Worm (Caenorhabditis elegans) whole organism, late embryonic: ENCODE results near the gene twk-23.
A peak's percentile ranks its signal among the peaks of the same experiment; 100 is the strongest.

Experiments used
- F13H6.1 ChIP-seq: sonication (generic microtip); optimal IDR thresholded peaks from 2 replicates; lab custom pipeline; 2016; ENCODE audit warnings: missing genetic modification characterization, missing compliant biosample characterization
- K02D7.2 ChIP-seq: sonication (generic microtip); optimal IDR thresholded peaks from 2 replicates; lab custom pipeline; 2017; ENCODE audit warnings: mild to moderate bottlenecking, missing genetic modification characterization, missing compliant biosample characterization
- K09A11.1 ChIP-seq: sonication (generic microtip); optimal IDR thresholded peaks from 2 replicates; lab custom pipeline; 2017; ENCODE audit warnings: antibody characterized with exemption, mild to moderate bottlenecking, missing genetic modification characterization, missing compliant biosample characterization; ENCODE audit not compliant: insufficient read depth
- ceh-14 ChIP-seq: sonication (generic microtip); optimal IDR thresholded peaks from 2 replicates; lab custom pipeline; 2016; ENCODE audit warnings: missing genotype, missing genetic modification characterization, missing compliant biosample characterization
- ceh-2 ChIP-seq: sonication (generic microtip); optimal IDR thresholded peaks from 2 replicates; lab custom pipeline; 2016; ENCODE audit warnings: missing genotype, missing genetic modification characterization, missing compliant biosample characterization
- ceh-24 ChIP-seq: sonication (generic microtip); optimal IDR thresholded peaks from 2 replicates; lab custom pipeline; 2016; ENCODE audit warnings: mild to moderate bottlenecking, missing genetic modification characterization, missing compliant biosample characterization
- ceh-30 ChIP-seq: fragments of 150-350 bp; optimal IDR thresholded peaks from 2 replicates; lab custom pipeline; 2014; ENCODE audit warnings: missing biosample characterization, missing genetic modification characterization
- ceh-31 ChIP-seq: sonication (generic microtip); optimal IDR thresholded peaks from 2 replicates; lab custom pipeline; 2016; ENCODE audit warnings: missing genetic modification characterization, missing compliant biosample characterization
- ceh-34 ChIP-seq: sonication (generic microtip); optimal IDR thresholded peaks from 2 replicates; lab custom pipeline; 2016; ENCODE audit warnings: mild to moderate bottlenecking, missing genetic modification characterization, missing compliant biosample characterization
- ceh-45 ChIP-seq: fragments of 200-800 bp; sonication (Bioruptor generic); IDR thresholded peaks from 2 replicates; pipeline ENCODE4 v1.3.6; 2022; ENCODE audit warnings: missing genetic modification reagents, missing genetic modification characterization, missing compliant biosample characterization
- ceh-6 ChIP-seq: fragments of 200-800 bp; sonication (Bioruptor generic); optimal IDR thresholded peaks from 2 replicates; lab custom pipeline; 2018; ENCODE audit warnings: mild to moderate bottlenecking, missing genetic modification characterization, missing compliant biosample characterization
- che-1 ChIP-seq: sonication (generic microtip); optimal IDR thresholded peaks from 2 replicates; lab custom pipeline; 2016; ENCODE audit warnings: mild to moderate bottlenecking, missing genetic modification characterization, missing compliant biosample characterization
- dmd-4 ChIP-seq: sonication (generic microtip); optimal IDR thresholded peaks from 2 replicates; lab custom pipeline; 2016; ENCODE audit warnings: borderline replicate concordance, missing genetic modification characterization, missing compliant biosample characterization
- elt-2 ChIP-seq: sonication (generic microtip); optimal IDR thresholded peaks from 2 replicates; lab custom pipeline; 2016; ENCODE audit warnings: missing genetic modification reagents, missing genetic modification characterization, missing compliant biosample characterization
- elt-4 ChIP-seq: sonication (generic microtip); optimal IDR thresholded peaks from 2 replicates; lab custom pipeline; 2016; ENCODE audit warnings: missing genetic modification characterization, missing compliant biosample characterization
- ets-4 ChIP-seq: sonication (generic microtip); optimal IDR thresholded peaks from 2 replicates; lab custom pipeline; 2016; ENCODE audit warnings: missing genetic modification characterization, missing compliant biosample characterization
- fax-1 ChIP-seq: sonication (generic microtip); optimal IDR thresholded peaks from 2 replicates; lab custom pipeline; 2016; ENCODE audit warnings: missing genotype, missing genetic modification characterization, missing compliant biosample characterization
- fkh-10 ChIP-seq: fragments of 150-350 bp; optimal IDR thresholded peaks from 2 replicates; lab custom pipeline; 2014; ENCODE audit warnings: missing biosample characterization, missing genetic modification reagents, missing genetic modification characterization
- fkh-6 ChIP-seq: sonication (generic microtip); optimal IDR thresholded peaks from 2 replicates; lab custom pipeline; 2016; ENCODE audit warnings: missing genetic modification characterization, missing compliant biosample characterization
- hlh-15 ChIP-seq: sonication (generic microtip); optimal IDR thresholded peaks from 2 replicates; lab custom pipeline; 2016; ENCODE audit warnings: missing genetic modification characterization, missing compliant biosample characterization
- hlh-6 ChIP-seq: sonication (generic microtip); optimal IDR thresholded peaks from 2 replicates; lab custom pipeline; 2016; ENCODE audit warnings: missing genotype, missing genetic modification characterization, missing compliant biosample characterization
- hlh-8 ChIP-seq: sonication (generic microtip); optimal IDR thresholded peaks from 2 replicates; lab custom pipeline; 2016; ENCODE audit warnings: missing genotype, missing genetic modification characterization, missing compliant biosample characterization
- lim-6 ChIP-seq: sonication (generic microtip); optimal IDR thresholded peaks from 2 replicates; lab custom pipeline; 2016; ENCODE audit warnings: missing genetic modification characterization, missing compliant biosample characterization
- lin-11 ChIP-seq: fragments of 200-800 bp; sonication (Bioruptor generic); optimal IDR thresholded peaks from 2 replicates; lab custom pipeline; 2018; ENCODE audit warnings: mild to moderate bottlenecking, missing genetic modification characterization, missing compliant biosample characterization
- mec-3 ChIP-seq: sonication (generic microtip); optimal IDR thresholded peaks from 2 replicates; lab custom pipeline; 2016; ENCODE audit warnings: borderline replicate concordance, missing genetic modification characterization, missing compliant biosample characterization
- nhr-11 ChIP-seq: fragments of 150-350 bp; optimal IDR thresholded peaks from 2 replicates; lab custom pipeline; 2014; ENCODE audit warnings: missing biosample characterization, missing genetic modification characterization
- nhr-232 ChIP-seq: sonication (generic microtip); optimal IDR thresholded peaks from 2 replicates; lab custom pipeline; 2016; ENCODE audit warnings: missing genetic modification characterization, missing compliant biosample characterization
- odd-2 ChIP-seq: sonication (generic microtip); optimal IDR thresholded peaks from 2 replicates; lab custom pipeline; 2017; ENCODE audit warnings: antibody characterized with exemption, mild to moderate bottlenecking, missing genetic modification characterization, missing compliant biosample characterization
- pat-9 ChIP-seq: fragments of 200-800 bp; sonication (Bioruptor generic); optimal IDR thresholded peaks from 2 replicates; lab custom pipeline; 2018; ENCODE audit warnings: mild to moderate bottlenecking, missing genetic modification characterization, moderate library complexity, missing compliant biosample characterization
- pha-2 ChIP-seq: sonication (generic microtip); optimal IDR thresholded peaks from 2 replicates; lab custom pipeline; 2017; ENCODE audit warnings: mild to moderate bottlenecking, missing genetic modification characterization, missing compliant biosample characterization
- pha-4 ChIP-seq: fragments of 150-350 bp; optimal IDR thresholded peaks from 2 replicates; lab custom pipeline; 2018; ENCODE audit warnings: missing biosample characterization, missing genetic modification reagents, missing genetic modification characterization
- ref-2 ChIP-seq: sonication (generic microtip); optimal IDR thresholded peaks from 2 replicates; lab custom pipeline; 2016; ENCODE audit warnings: missing genetic modification characterization, missing compliant biosample characterization
- rnt-1 ChIP-seq: sonication (generic microtip); optimal IDR thresholded peaks from 2 replicates; lab custom pipeline; 2016; ENCODE audit warnings: missing genetic modification characterization, missing compliant biosample characterization
- sox-4 ChIP-seq: sonication (generic microtip); optimal IDR thresholded peaks from 2 replicates; lab custom pipeline; 2017; ENCODE audit warnings: mild to moderate bottlenecking, missing genetic modification characterization, inconsistent platforms, missing compliant biosample characterization
- syd-9 ChIP-seq: sonication (generic microtip); optimal IDR thresholded peaks from 2 replicates; lab custom pipeline; 2016; ENCODE audit warnings: mild to moderate bottlenecking, missing genetic modification characterization, moderate library complexity, missing compliant biosample characterization
- tbx-2 ChIP-seq: sonication (generic microtip); optimal IDR thresholded peaks from 2 replicates; lab custom pipeline; 2016; ENCODE audit warnings: missing genetic modification characterization, missing compliant biosample characterization
- unc-3 ChIP-seq, 2 experiments: fragments of 200-800 bp in 1 of 2; sonication (Bioruptor generic) in 1 of 2; sonication (generic microtip) in 1 of 2; conservative IDR thresholded peaks in 1 of 2; optimal IDR thresholded peaks in 1 of 2; 2 replicates each; pipeline versions ENCODE4 v1.3.6 to Lab custom; 2016 to 2022; ENCODE audit warnings: missing compliant biosample characterization in 2 of 2, missing genetic modification characterization in 2 of 2, missing genetic modification reagents in 1 of 2
- unc-86 ChIP-seq: sonication (generic microtip); optimal IDR thresholded peaks from 2 replicates; lab custom pipeline; 2016; ENCODE audit warnings: missing genetic modification characterization, missing compliant biosample characterization
- zip-5 ChIP-seq: sonication (generic microtip); optimal IDR thresholded peaks from 2 replicates; lab custom pipeline; 2016; ENCODE audit warnings: missing genetic modification characterization, missing compliant biosample characterization
- ztf-16 ChIP-seq: sonication (generic microtip); optimal IDR thresholded peaks from 2 replicates; lab custom pipeline; 2017; ENCODE audit warnings: missing genetic modification characterization, missing compliant biosample characterization

twk-23 gene

DNA sequence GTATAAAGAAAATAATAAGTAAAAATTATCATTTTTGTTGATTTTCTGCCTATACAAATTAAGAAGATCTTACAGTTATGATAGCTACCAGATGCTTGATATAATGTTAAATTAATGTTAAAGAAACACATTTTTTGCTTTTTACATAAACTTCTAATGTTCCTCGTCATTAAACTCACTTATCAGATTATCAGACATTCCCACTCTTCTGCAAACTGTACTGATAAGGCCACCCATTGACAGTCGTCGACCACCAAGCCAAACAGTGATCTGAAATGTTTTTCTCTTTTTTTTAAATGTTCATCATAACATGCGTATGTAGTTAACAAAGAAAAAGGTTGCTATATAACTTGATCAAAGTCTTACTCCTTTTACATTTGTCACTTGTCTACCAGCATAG, 4.6 kb downstream of the twk-23 start:
- TF ChIP-seq syd-9 (tag; lab: Kevin White, UChicago) (no peak), fkh-10 (no peak), sox-4 (tag; lab: Kevin White, UChicago) (no peak), che-1 (tag; lab: Kevin White, UChicago) (no peak), elt-2 (tag; lab: Kevin White, UChicago) (peak; percentile 76)

DNA sequence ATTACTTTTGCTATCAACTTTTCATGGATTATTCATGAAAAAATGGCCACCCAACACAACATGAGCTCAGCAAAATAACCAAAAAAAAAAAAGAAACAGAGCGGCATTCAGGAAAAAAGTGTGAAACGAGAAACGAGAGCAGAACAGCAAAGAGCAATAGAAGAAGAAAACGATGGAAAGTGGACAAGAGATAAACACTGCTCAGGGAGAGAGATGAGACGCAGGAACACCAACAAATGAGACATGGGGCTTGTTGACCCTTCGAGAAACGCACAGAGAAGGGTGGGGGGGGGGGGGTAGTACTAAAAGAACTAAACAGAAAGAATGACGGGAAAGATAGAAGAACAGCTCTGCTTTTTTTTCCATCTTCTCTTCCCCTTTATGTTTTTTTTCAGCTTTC, 11.5 kb downstream of the twk-23 start:
- TF ChIP-seq fax-1 (tag; lab: Kevin White, UChicago) (no peak), ceh-2 (tag; lab: Kevin White, UChicago) (no peak), lin-11 (no peak), ref-2 (tag; lab: Kevin White, UChicago) (no peak), hlh-15 (no peak), lim-6 (no peak), pat-9 (no peak), ceh-14 (tag; lab: Kevin White, UChicago) (no peak), K09A11.1 (tag; lab: Kevin White, UChicago) (no peak), nhr-232 (tag; lab: Kevin White, UChicago) (no peak), unc-86 (tag; lab: Kevin White, UChicago) (no peak), ceh-34 (tag; lab: Kevin White, UChicago) (no peak), ceh-45 (no peak), tbx-2 (tag; lab: Kevin White, UChicago) (no peak), hlh-6 (tag; lab: Kevin White, UChicago) (no peak), ceh-30 (tag; lab: Kevin White, UChicago) (no peak), pha-4 (no peak), K02D7.2 (no peak), rnt-1 (tag; lab: Kevin White, UChicago) (no peak), ceh-31 (tag; lab: Kevin White, UChicago) (no peak)

DNA sequence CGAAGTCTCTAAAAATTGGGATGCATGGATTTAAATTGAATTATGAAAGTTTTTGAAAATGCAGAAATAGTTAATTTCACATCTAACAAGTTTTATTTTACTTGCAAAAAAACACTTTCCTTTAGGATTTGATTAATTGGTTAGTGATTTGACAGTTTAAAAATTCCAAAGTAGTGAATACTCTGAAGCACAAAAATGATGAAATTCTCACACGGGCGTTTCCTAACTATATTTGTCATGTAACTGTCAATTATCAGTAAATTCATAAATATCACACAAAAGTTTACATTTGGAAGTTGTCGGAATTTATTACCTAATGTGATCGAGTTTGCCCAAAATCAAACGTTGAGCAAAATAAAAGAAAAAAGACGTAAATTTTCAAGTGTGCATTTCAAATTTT, 12.2 kb downstream of the twk-23 start:
- TF ChIP-seq nhr-11 (tag; lab: Kevin White, UChicago) (no peak), ceh-6 (GFP tag; lab: Kevin White, UChicago) (no peak), nhr-232 (tag; lab: Kevin White, UChicago) (no peak), lim-6 (no peak), K09A11.1 (tag; lab: Kevin White, UChicago) (no peak), odd-2 (no peak), elt-4 (no peak), dmd-4 (tag; lab: Kevin White, UChicago) (no peak), unc-86 (tag; lab: Kevin White, UChicago) (no peak), ztf-16 (no peak), che-1 (tag; lab: Kevin White, UChicago) (no peak), ref-2 (tag; lab: Kevin White, UChicago) (no peak), unc-3 (GFP tag; conservative IDR thresholded peaks at IDR 0.05; lab: Robert Waterston, UW) (no peak), unc-3 (tag; optimal IDR thresholded peaks at IDR 0.05; lab: Kevin White, UChicago) (no peak), mec-3 (tag; lab: Kevin White, UChicago) (no peak)

DNA sequence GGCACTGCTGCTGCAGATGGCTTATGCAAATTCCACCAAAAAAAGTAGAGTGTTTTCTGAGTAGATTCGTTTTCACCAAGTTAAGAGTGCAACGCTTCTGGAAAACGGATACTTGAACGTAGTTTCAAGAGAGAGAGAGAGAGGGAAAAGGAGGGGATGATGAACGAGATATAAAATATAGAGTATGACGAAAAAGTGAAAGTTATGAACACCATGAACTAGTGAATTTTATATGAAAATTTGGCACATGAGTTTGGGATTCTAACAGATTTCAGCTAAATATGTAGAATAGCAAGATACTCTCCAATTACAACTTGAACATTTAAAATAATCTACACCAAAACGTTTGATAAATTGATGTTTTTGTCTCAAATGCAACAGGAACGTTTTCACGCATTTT, 13.6 kb downstream of the twk-23 start, which contains the start of gene obr-3:
Gene obr-3 (minus strand): TSS at position 101 of the 400 bp plus-strand sequence.
- no peak for TF ChIP-seq F13H6.1
- TF ChIP-seq fkh-6 = no peak
- TF ChIP-seq ets-4 (tag; lab: Kevin White, UChicago) = no peak
- no peak for TF ChIP-seq zip-5 (tag; lab: Kevin White, UChicago)
- TF ChIP-seq hlh-8 = no peak
- TF ChIP-seq pha-2 (tag; lab: Kevin White, UChicago) = no peak
- no peak for TF ChIP-seq ceh-14 (tag; lab: Kevin White, UChicago)
- TF ChIP-seq ceh-24 (tag; lab: Kevin White, UChicago) = no peak
